Fruit fly (Drosophila melanogaster): ENCODE data around the gene CG6933.

Gene CG6933

DNA sequence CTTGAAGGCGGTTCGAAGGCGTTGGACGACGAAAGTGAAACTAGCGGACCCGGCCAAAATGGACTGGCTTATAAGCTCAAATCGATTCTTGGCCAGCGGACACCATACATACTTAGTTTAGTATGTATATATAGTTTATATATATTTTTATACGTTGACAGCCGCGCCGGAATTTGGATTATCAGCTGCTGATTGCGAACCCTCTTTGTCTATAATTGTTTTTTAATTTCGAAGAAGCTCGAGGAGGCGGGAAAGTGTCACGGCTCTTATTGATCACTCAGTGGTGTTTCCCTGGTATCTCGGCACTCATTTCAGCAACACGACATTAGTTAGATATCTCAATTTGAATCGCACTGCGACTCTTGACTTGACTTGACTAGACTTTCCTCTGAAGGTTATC is at the start of gene CG6933:
CG6933 (minus strand) TSS at position 47 of the 400 bp plus-strand sequence.
- no peak for TF ChIP-seq noc (tag; optimal IDR thresholded peaks at IDR 0.05)

DNA sequence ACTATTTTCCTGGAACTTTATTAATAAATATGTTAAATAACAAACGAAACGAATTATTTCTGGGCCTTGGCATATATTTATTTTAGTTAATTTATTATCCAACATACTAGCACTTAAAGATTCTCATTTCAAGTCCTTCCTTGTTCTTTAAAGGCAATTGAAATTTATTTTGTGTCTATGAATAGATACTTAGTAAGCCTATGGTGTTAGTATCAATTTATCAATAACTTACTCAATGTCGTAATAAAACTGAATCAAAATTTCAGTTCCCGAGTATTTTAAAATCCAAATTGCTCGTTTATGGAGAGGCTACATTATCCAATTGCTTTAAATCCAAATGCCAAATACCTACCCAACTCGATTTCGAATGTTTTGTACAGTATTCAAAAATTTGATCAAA is 45.3 kb upstream of the CG6933 start, which contains the start of gene CG32228:
CG32228 (plus strand) TSS at position 301 of the 400 bp plus-strand sequence.
- TF ChIP-seq noc (tag; optimal IDR thresholded peaks at IDR 0.05) = no peak

DNA sequence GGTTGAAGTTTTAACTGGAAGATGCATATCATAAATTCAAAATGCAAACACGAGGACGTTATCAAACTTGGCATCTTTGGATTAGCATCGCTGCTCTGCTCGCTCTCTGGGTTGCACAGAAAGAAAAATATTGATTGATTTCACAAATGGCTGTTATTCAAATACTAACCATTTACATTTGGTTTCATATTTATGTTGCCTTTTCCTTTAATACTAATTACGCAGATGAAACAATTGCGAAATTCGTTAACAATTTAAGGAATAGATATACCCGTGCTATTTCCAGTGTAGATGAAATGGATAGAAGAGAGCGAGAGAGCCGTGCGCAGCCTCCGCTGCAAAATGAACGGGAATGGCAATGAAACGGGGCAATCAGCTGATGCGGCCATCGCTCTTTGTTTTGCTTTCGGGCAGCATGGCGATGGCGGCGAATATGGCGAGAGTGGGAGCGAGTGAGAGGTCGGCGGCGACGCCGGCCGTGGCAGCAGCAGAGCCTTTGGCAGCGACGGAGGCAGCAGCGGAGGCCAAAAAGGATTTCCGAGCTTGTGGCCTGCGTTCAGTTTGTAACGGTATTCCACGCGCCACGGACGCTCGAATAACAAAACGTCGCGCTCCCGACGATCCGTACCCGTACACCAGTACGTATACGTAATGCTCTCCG is 27.4 kb upstream of the CG6933 start, which contains the start of gene rdgC:
rdgC (plus strand) TSS at position 568 of the 661 bp plus-strand sequence.
- peak; percentile 94 for TF ChIP-seq noc (tag; optimal IDR thresholded peaks at IDR 0.05)

DNA sequence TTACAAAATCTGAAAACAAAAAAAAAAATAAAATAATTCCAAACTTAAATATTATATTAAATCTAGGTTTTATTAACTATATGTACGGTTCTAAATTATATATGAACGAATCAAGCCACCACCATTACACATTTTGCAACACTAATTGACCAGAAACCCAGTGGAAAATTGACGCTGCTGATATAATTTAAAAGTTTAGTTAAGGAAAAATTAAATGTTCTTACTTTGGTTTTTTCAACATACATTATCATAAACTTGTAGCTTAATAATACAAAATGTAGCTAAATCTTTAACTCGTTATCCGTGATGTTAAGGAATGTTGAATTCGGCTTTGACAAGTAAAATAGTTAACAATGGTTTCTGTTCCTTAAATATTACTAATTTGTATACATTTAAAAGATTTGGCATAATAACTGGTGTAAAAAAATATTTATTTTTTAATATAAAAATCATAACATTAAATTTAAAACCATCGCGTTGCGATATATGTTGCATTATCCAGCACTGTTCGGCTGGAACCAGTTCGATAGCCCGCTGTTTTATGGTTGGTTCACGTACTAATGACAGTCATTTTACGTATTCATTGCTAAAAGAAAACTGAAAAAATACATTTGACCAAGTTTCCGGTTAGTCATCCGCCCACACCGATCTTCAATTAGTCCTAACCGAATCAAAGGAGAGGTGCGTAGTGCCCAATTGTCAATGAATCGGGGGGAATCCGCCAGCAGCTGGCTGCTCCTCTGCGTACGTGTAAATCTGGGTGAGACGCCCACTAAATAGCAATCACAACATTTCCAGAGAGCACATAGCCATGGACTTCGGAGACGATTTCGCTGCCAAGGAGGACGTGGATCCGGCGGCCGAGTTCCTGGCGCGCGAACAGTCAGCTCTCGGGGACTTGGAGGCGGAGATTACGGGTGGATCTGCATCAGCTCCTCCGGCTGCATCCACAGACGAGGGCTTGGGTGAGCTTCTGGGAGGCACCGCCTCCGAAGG is 22.1 kb upstream of the CG6933 start:
- TF ChIP-seq noc (tag; optimal IDR thresholded peaks at IDR 0.05) = peak; percentile 48

DNA sequence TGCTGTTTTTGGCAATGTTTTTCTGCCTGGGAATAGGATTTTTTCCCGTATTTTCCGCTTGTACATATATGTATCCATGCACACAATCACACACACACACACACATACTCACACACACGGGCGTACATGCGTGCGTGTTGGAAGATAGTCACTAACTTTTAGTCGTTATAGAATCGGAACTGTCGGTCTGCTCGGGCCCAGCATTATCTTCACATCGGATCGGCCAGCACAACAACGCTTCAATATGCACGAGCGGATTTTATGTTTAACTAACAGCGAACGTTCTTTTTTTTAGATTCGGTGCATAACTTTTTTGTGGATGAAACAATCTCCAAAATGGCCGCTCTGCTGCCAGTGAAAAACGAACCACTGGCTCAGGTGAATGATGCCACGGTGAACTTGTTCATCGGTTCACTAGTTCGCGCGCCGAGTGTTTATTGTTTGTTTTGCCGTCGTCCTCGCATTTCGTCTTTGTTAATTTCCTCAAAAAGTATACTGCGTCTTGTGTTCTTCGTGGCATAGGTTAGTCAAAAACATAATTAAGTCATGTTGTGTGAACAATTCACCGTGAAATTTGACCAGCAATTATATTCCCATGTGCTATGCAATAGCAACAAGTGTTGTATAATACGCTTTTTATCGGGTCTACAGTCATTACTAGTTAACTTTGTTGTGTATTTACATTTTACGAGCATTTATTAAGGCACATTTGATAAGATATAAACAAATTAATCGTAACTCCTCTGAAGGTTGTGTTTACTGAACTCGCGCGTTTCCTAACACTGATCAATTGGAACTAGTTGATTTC is 21.1 kb upstream of the CG6933 start, which contains the start of the genes CG6951 and CG17233:
CG6951 (plus strand) TSS at position 105 of the 808 bp plus-strand sequence.
CG17233 (minus strand) TSS at position 741 of the 808 bp plus-strand sequence.
- TF ChIP-seq noc (tag; optimal IDR thresholded peaks at IDR 0.05) = peak; percentile 4

DNA sequence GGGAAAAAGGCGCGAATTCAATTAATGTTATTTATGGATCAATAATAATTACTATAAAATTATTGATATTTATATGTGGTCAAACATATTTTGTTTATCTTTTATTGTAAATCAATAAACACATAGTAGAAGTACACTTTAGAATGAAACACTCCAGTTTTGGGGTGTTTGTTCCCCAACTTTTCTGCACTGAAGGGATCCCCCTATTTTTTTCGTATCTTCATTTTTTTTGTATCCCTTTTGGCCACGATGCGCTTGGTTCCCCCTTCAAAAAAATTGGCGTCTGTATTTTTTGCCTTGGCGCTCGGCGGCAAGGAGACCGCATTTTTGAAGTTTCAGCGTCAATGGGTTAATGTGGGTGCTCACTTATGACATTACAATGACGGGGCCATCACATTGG is 20.5 kb upstream of the CG6933 start, which contains the start of gene Clc:
Clc (plus strand) TSS at position 301 of the 400 bp plus-strand sequence.
- no peak for TF ChIP-seq noc (tag; optimal IDR thresholded peaks at IDR 0.05)

DNA sequence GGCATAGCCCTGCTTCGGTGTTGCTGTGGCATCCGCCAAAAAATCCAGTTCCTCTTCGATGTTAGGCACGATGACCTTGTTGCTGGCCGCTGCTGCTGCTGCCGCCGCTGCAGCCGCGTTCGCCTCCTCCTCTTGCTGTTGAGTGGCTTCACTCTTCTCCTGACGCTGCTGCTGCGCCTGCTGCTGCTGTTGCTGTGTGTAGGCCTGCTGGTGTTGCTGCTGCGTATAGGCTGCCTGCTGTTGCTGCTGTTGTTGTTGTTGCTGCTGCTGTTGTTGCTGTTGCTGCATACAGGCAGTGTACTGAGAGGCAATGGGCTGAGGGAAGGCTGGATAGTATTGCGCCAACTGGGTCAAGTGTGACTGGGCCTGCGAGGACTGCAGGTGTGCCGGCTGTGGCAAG is 16.9 kb upstream of the CG6933 start:
- TF ChIP-seq noc (tag; optimal IDR thresholded peaks at IDR 0.05) = no peak

DNA sequence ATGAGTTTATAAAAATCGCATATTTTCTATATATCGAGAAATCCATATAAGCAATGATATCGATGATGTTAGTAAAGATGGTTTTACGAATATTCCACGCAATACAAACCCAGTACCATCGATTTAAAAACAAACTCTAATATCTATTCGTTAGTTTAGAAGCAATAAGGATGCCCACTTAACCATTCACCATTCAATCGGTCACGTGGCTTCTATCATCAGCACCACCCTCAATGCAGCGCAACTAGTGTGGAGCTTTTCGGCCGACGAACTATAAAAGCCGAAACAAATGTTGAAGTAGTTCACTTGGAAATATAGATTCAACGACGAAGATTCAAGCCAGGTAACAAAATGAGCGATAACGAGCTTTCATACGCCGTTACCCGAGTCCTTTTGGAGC is 11.1 kb upstream of the CG6933 start, which contains the start of gene CG13813:
CG13813 (plus strand) TSS at position 301 of the 400 bp plus-strand sequence.
- TF ChIP-seq noc (tag; optimal IDR thresholded peaks at IDR 0.05) = no peak

DNA sequence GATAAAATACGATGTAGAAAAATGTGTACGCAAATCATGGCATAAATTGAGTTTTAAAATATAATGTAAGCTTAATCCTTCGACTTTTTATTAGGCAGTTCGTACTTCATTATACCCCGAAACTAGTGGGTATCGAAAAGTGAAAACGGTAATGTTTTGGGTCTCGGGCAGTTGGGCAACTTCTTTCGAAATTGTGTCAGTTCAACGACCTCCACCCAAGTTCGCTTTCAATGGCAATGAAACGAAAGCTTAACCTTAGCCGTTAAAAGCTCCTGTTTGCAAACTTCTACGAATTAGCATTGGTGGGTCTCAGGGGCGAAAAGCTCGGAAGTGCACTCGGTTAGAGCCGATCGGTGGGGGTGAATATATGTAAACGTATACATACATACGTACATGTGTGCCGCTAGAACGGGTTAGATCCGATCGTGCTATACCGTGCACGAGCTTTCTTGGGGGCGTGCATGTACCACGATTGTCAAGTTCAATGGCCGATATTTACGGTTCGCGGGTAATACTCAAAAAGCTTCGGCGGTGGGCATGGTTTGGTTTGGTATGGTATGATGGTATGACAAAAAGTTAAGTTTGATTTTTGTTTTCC is 10.1 kb upstream of the CG6933 start:
- no peak for TF ChIP-seq noc (tag; optimal IDR thresholded peaks at IDR 0.05)

DNA sequence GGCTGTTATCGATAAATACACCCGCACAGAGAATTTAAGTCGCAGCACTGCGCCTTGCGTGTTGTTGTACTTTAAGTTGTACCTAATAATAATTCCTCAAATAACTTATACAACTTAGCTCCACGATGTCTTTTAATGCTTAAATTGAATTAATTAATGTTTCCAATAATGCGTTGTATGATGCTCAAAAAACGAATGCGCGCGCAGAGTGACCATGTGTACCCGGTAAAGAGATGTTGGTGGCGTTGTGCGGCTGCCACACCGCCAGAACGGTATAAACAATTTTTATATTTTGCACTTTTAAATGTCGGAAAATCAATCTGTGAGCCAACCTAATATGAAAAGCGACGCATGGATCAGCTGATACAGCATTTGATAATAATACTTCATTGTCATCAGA is 5.9 kb upstream of the CG6933 start:
- no peak for TF ChIP-seq noc (tag; optimal IDR thresholded peaks at IDR 0.05)

DNA sequence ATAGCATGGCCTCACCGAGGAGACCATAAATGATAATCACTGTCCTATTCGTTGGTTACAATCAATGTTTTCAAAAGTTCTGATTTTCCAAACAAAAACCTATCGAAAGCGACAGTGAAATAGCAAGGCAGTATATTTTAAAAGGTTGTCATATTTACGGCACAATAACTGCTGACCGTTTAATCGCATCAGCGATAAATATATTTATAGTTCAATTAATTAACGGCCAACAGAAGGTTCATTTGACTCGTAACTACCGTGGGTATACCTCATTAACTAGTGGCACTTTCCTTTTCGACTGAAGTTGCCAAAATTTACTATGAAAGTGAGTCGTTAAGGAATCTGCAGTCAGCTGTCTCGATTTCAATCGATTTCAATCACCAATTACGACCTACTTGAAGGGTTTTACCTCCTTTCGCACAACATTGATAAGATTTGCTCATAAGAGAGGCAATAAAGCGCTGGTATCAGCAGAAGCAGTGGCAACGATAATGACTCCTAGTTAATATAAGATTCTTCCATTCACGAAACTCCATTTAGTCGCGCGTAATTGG is 3.3 kb upstream of the CG6933 start, which contains the start of gene CG17147:
CG17147 (plus strand) TSS at position 535 of the 554 bp plus-strand sequence.
- TF ChIP-seq noc (tag; optimal IDR thresholded peaks at IDR 0.05) = peak; percentile 97

DNA sequence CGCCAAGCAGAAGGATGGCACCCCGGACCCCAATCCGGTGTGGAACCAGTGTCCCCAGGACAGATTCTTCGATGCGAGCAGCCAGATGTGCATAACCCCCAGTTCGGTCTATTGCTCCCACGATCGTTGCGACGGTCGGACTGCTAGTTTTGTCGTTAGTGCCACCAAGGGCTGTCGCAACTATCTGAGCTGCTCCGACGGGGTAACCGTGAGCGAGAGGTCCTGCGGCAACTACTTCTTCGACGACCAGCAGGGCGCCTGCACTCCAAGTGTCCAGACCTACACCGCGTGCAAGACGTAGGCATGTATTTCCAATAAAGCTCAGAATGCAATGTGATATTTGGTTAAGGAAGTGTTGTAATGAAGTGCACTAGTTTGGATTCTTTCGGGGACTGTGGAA is 2.4 kb upstream of the CG6933 start:
- TF ChIP-seq noc (tag; optimal IDR thresholded peaks at IDR 0.05) = no peak

DNA sequence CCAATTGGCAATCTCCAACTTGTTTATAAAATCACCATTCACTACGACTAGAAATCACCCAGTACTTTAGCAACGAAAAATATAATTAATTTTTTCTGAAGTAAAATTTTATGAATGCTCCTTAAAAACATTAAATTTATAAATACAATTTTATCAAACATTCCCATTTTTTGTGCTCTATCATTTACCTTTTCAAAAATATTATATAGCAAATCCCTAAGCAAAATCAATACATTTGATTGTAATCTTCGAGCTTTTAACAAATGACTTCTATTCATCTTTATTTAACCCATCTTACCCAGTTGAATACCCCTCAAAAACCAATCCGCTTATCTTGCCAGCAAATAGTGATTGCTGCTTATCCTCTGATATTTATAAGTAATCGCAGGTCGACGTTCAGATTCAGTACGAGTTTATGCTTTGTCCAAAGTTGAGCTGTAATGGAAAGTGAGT is 1.2 kb upstream of the CG6933 start, which contains the start of gene CG17145:
CG17145 (plus strand) TSS at position 403 of the 453 bp plus-strand sequence.
- TF ChIP-seq noc (tag; optimal IDR thresholded peaks at IDR 0.05) = peak; percentile 82

DNA sequence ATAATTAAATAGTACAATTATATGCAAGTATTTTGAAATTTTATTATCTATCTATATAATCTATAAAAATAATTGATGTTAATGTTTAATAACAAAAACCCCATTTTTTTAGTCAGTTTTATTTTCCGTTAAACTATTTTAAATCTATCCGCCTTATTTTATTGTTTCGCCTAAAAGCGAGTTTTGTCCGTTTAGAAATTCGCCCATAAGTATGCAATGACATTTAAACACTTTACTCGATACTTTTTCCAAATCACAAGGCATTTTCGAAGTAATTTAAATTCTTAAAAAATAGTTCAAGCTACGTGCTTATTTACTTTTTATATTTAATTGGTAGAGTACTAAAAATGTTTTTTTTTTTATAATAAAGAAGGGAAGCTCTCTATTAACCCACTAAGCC is 698 bp upstream of the CG6933 start:
- no peak for TF ChIP-seq noc (tag; optimal IDR thresholded peaks at IDR 0.05)

All from whole organism, larva.